Worm (Caenorhabditis elegans): Measurements from ENCODE around the gene ccr-4.

Gene ccr-4

DNA sequence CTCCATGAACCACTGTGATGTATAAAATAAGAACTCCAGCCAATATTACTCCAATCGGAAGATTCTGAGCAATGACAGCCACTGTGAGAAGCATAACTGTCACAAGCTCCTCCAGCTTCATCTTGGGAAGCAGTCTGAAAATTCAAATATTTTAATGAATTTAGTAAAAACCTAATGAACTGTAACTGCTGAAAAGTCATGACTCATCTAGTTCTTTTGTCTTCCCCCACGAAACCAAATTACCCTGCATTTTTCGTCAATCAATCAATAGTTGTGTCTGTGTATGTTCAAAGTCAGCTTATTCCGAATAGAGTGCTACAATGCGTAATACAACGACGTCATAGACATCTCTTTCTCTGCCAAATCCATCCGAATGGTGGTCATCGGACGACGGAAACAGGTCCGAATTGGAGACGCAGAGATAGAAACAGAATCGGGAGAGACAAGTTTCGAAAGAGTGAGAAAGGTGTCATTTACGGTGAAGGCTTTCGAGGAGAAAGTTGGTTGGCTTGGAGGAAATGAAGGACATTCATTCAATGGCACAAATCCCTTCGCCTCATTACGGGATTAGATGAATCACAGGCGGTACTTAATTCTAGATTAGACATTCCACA is 35.4 kb downstream of the ccr-4 start:
- TF ChIP-seq lin-15B (tag; optimal IDR thresholded peaks at IDR 0.05) (peak; percentile 2), elt-3 (tag; optimal IDR thresholded peaks at IDR 0.05) (peak in 1 of 3 experiments; percentile 57), unc-62 (GFP tag; optimal IDR thresholded peaks at IDR 0.05) (peak; percentile 54), nhr-23 (tag; optimal IDR thresholded peaks at IDR 0.05) (peak; percentile 90), nhr-43 (tag; optimal IDR thresholded peaks at IDR 0.05; ENCODE audit: poor library complexity, severe bottlenecking) (peak; percentile 61), lsy-12 (tag; optimal IDR thresholded peaks at IDR 0.05) (peak; percentile 10), nhr-237 (tag; optimal IDR thresholded peaks at IDR 0.05) (no peak), elt-1 (tag; optimal IDR thresholded peaks at IDR 0.05) (no peak), snpc-4 (tag; optimal IDR thresholded peaks at IDR 0.05) (no peak), unc-39 (tag; optimal IDR thresholded peaks at IDR 0.05) (no peak), ceh-16 (tag; optimal IDR thresholded peaks at IDR 0.05) (no peak), fkh-10 (GFP tag; optimal IDR thresholded peaks at IDR 0.05) (no peak), nfya-1 (tag; optimal IDR thresholded peaks at IDR 0.05; ENCODE audit: insufficient read depth) (peak; percentile 43), fos-1 (tag; optimal IDR thresholded peaks at IDR 0.05) (no peak), jun-1 (tag; optimal IDR thresholded peaks at IDR 0.05) (peak; percentile 2), nhr-25 (tag; optimal IDR thresholded peaks at IDR 0.05) (peak; percentile 96), ceh-28 (tag; optimal IDR thresholded peaks at IDR 0.05) (peak; percentile 48)

ce11 chrIV:12398437-12398836 is 37.1 kb downstream of the ccr-4 start, which contains the start of gene acs-20:
Gene acs-20 (minus strand): TSS chrIV:12398706.
- TF ChIP-seq ztf-11 (tag; optimal IDR thresholded peaks at IDR 0.05) (no peak), nhr-25 (tag; optimal IDR thresholded peaks at IDR 0.05) (no peak), lin-39 (tag; optimal IDR thresholded peaks at IDR 0.05) (no peak), ceh-28 (tag; optimal IDR thresholded peaks at IDR 0.05) (no peak), ceh-16 (tag; optimal IDR thresholded peaks at IDR 0.05) (no peak), ZK546.5 (tag; optimal IDR thresholded peaks at IDR 0.05) (no peak), nhr-23 (tag; optimal IDR thresholded peaks at IDR 0.05) (no peak), elt-3 (tag; optimal IDR thresholded peaks at IDR 0.05) (no peak), zag-1 (tag; optimal IDR thresholded peaks at IDR 0.05) (no peak), unc-62 (GFP tag; optimal IDR thresholded peaks at IDR 0.05) (no peak), ceh-9 (tag; optimal IDR thresholded peaks at IDR 0.05) (no peak)

- TF ChIP-seq ceh-16 (tag; optimal IDR thresholded peaks at IDR 0.05) = no peak
- TF ChIP-seq nhr-43 (tag; optimal IDR thresholded peaks at IDR 0.05; ENCODE audit: poor library complexity, severe bottlenecking) = no peak
- TF ChIP-seq egl-5 (tag; optimal IDR thresholded peaks at IDR 0.05) = no peak
- TF ChIP-seq elt-3 (tag; optimal IDR thresholded peaks at IDR 0.05) = peak in 1 of 3 experiments; percentile 83
- TF ChIP-seq nhr-25 (tag; optimal IDR thresholded peaks at IDR 0.05) = peak; percentile 44
- TF ChIP-seq unc-39 (tag; optimal IDR thresholded peaks at IDR 0.05) = no peak
- no peak for TF ChIP-seq ceh-82 (tag; optimal IDR thresholded peaks at IDR 0.05)
- no peak for TF ChIP-seq R02D3.7 (tag; optimal IDR thresholded peaks at IDR 0.05)
- no peak for TF ChIP-seq lsy-12 (tag; optimal IDR thresholded peaks at IDR 0.05)
- no peak for TF ChIP-seq ztf-11 (tag; optimal IDR thresholded peaks at IDR 0.05)
- no peak for TF ChIP-seq tbx-2 (tag; optimal IDR thresholded peaks at IDR 0.05)
- no peak for TF ChIP-seq nfya-1 (tag; optimal IDR thresholded peaks at IDR 0.05; ENCODE audit: insufficient read depth)
- no peak for TF ChIP-seq elt-1 (tag; optimal IDR thresholded peaks at IDR 0.05)
- TF ChIP-seq elt-2 (tag; optimal IDR thresholded peaks at IDR 0.05) = peak; percentile 85
- TF ChIP-seq pqm-1 (tag; optimal IDR thresholded peaks at IDR 0.05) = peak; percentile 19
Measured at ce11 chrIV:12399983-12400382, 38.6 kb downstream of the ccr-4 start.

- TF ChIP-seq elt-3 (tag; optimal IDR thresholded peaks at IDR 0.05) = peak in 1 of 3 experiments; percentile 1
- no peak for TF ChIP-seq pha-4 (tag; optimal IDR thresholded peaks at IDR 0.05)
- peak; percentile 91 for TF ChIP-seq nhr-23 (tag; optimal IDR thresholded peaks at IDR 0.05)
- no peak for TF ChIP-seq ZK546.5 (tag; optimal IDR thresholded peaks at IDR 0.05)
- TF ChIP-seq nhr-25 (tag; optimal IDR thresholded peaks at IDR 0.05) = peak; percentile 68
- peak; percentile 68 for TF ChIP-seq nhr-43 (tag; optimal IDR thresholded peaks at IDR 0.05; ENCODE audit: poor library complexity, severe bottlenecking)
Measured at ce11 chrIV:12403440-12403839, 42.1 kb downstream of the ccr-4 start.

DNA sequence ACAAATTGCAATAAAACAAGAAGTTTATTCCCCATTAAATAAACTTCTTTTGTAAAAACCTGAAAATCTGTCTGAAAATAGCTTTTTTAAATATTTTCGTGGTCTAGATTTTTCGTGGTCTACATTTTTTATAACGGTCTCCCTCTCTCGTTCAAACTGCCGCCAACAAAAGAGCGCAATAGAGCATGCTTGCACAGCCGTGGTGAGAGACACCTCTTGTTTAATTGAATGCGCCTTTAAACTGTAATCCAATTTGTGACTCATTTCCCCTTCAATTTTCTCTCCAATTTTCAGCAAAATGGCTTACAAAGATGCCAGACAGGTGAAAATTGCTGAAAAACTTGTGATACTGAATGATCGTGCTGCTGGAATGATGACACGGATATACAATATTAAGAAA is 42.8 kb downstream of the ccr-4 start, which contains the start of gene gex-3:
Gene gex-3 (plus strand): TSS at position 295 of the 400 bp plus-strand sequence.
- no peak for TF ChIP-seq tbx-2 (tag; optimal IDR thresholded peaks at IDR 0.05)
- peak; percentile 85 for TF ChIP-seq nhr-23 (tag; optimal IDR thresholded peaks at IDR 0.05)
- peak; percentile 55 for TF ChIP-seq R02D3.7 (tag; optimal IDR thresholded peaks at IDR 0.05)
- peak; percentile 64 for TF ChIP-seq nhr-43 (tag; optimal IDR thresholded peaks at IDR 0.05; ENCODE audit: poor library complexity, severe bottlenecking)
- no peak for TF ChIP-seq ztf-11 (tag; optimal IDR thresholded peaks at IDR 0.05)
- peak; percentile 81 for TF ChIP-seq fkh-10 (GFP tag; optimal IDR thresholded peaks at IDR 0.05)
- no peak for TF ChIP-seq elt-1 (tag; optimal IDR thresholded peaks at IDR 0.05)
- peak; percentile 46 for TF ChIP-seq ceh-28 (tag; optimal IDR thresholded peaks at IDR 0.05)
- no peak for TF ChIP-seq elt-3 (tag; optimal IDR thresholded peaks at IDR 0.05)
- TF ChIP-seq egl-5 (tag; optimal IDR thresholded peaks at IDR 0.05) = peak; percentile 91
- TF ChIP-seq nhr-28 (tag; optimal IDR thresholded peaks at IDR 0.05) = no peak
- no peak for TF ChIP-seq nhr-67 (tag; optimal IDR thresholded peaks at IDR 0.05)
- TF ChIP-seq snpc-4 (tag; optimal IDR thresholded peaks at IDR 0.05) = peak; percentile 66
- no peak for TF ChIP-seq aly-2 (tag; optimal IDR thresholded peaks at IDR 0.05)
- peak; percentile 89 for TF ChIP-seq nhr-25 (tag; optimal IDR thresholded peaks at IDR 0.05)
- TF ChIP-seq nhr-12 (tag; optimal IDR thresholded peaks at IDR 0.05) = no peak
- peak; percentile 3 for TF ChIP-seq ama-1 (optimal IDR thresholded peaks at IDR 0.05)
- no peak for TF ChIP-seq lsy-12 (tag; optimal IDR thresholded peaks at IDR 0.05)
- no peak for TF ChIP-seq ceh-9 (tag; optimal IDR thresholded peaks at IDR 0.05)
- TF ChIP-seq nhr-11 (tag; optimal IDR thresholded peaks at IDR 0.05) = peak; percentile 9
- peak; percentile 30 for TF ChIP-seq jun-1 (tag; optimal IDR thresholded peaks at IDR 0.05)
- TF ChIP-seq lin-39 (tag; optimal IDR thresholded peaks at IDR 0.05) = peak; percentile 98
- peak; percentile 48 for TF ChIP-seq elt-2 (tag; optimal IDR thresholded peaks at IDR 0.05)
- TF ChIP-seq unc-39 (tag; optimal IDR thresholded peaks at IDR 0.05) = no peak
- TF ChIP-seq ceh-82 (tag; optimal IDR thresholded peaks at IDR 0.05) = peak; percentile 6
- no peak for TF ChIP-seq pha-4 (tag; optimal IDR thresholded peaks at IDR 0.05)
- TF ChIP-seq nhr-237 (tag; optimal IDR thresholded peaks at IDR 0.05) = no peak
- TF ChIP-seq lin-15B (tag; optimal IDR thresholded peaks at IDR 0.05) = peak; percentile 97
- TF ChIP-seq sea-2 (GFP tag; optimal IDR thresholded peaks at IDR 0.05) = no peak
- TF ChIP-seq ztf-4 (tag; optimal IDR thresholded peaks at IDR 0.05) = no peak
- TF ChIP-seq eor-1 (tag; optimal IDR thresholded peaks at IDR 0.05) = no peak
